Worm (Caenorhabditis elegans): ENCODE data around the gene nfki-1.

ce11 chrX:15372772-15373171, 17.7 kb downstream of the nfki-1 start:
- TF ChIP-seq mep-1 (tag; optimal IDR thresholded peaks at IDR 0.05) (no peak), nhr-12 (tag; optimal IDR thresholded peaks at IDR 0.05) (no peak), ces-1 (GFP tag; optimal IDR thresholded peaks at IDR 0.05) (no peak), ceh-39 (tag; optimal IDR thresholded peaks at IDR 0.05) (no peak), lsy-2 (tag; optimal IDR thresholded peaks at IDR 0.05) (no peak)

Data from whole organism, mixed stage, embryonic.